Worm (Caenorhabditis elegans): ENCODE data around the gene H12D21.10.

ce11 chrV:14955676-14956075 is 56.1 kb downstream of the H12D21.10 start, which contains the start of gene F02D8.9:
- TF ChIP-seq ztf-11 (tag; optimal IDR thresholded peaks at IDR 0.05) (no peak), nhr-47 (tag; optimal IDR thresholded peaks at IDR 0.05) (no peak), elt-2 (tag; optimal IDR thresholded peaks at IDR 0.05) (no peak), ces-1 (GFP tag; optimal IDR thresholded peaks at IDR 0.05) (no peak), C04F5.9 (tag; optimal IDR thresholded peaks at IDR 0.05) (no peak)
